Worm (Caenorhabditis elegans) whole organism, L1 larva: Measurements from ENCODE around the gene blos-2.

Source experiments
- C04F5.9 ChIP-seq: sonication (generic microtip); optimal IDR thresholded peaks from 2 replicates; lab custom pipeline; 2016; ENCODE audit warnings: missing genetic modification characterization, missing compliant biosample characterization
- C16A3.4 ChIP-seq: fragments of 150-350 bp; optimal IDR thresholded peaks from 2 replicates; lab custom pipeline; 2014; ENCODE audit warnings: missing biosample characterization, missing genetic modification characterization
- Y116A8C.19 ChIP-seq: sonication (generic microtip); optimal IDR thresholded peaks from 2 replicates; lab custom pipeline; 2016; ENCODE audit warnings: missing compliant biosample characterization, missing genetic modification characterization, borderline replicate concordance
- aha-1 ChIP-seq: fragments of 150-350 bp; optimal IDR thresholded peaks from 2 replicates; lab custom pipeline; 2014; ENCODE audit warnings: missing biosample characterization, missing genetic modification characterization
- aly-2 ChIP-seq: fragments of 150-350 bp; optimal IDR thresholded peaks from 2 replicates; lab custom pipeline; 2014; ENCODE audit warnings: missing biosample characterization, missing genetic modification characterization
- ceh-82 ChIP-seq, 3 experiments: fragments of 150-350 bp in 1 of 3; sonication (generic microtip) in 2 of 3; optimal IDR thresholded peaks; 2 replicates each; lab custom pipeline; 2014 to 2017; ENCODE audit warnings: missing biosample characterization in 3 of 3, missing genetic modification characterization in 3 of 3
- ceh-90 ChIP-seq: sonication (generic microtip); optimal IDR thresholded peaks from 2 replicates; lab custom pipeline; 2016; ENCODE audit warnings: missing genetic modification characterization, missing compliant biosample characterization
- ces-1 ChIP-seq: fragments of 150-350 bp; optimal IDR thresholded peaks from 2 replicates; lab custom pipeline; 2014; ENCODE audit warnings: missing biosample characterization, missing genetic modification reagents, missing genetic modification characterization
- dpl-1 ChIP-seq, 3 experiments: fragments of 150-350 bp in 2 of 3; sonication (generic microtip) in 1 of 3; optimal IDR thresholded peaks; 2 replicates each; lab custom pipeline; 2014 to 2017; ENCODE audit warnings: missing biosample characterization in 3 of 3, missing genetic modification characterization in 3 of 3, missing genetic modification reagents in 3 of 3
- efl-1 ChIP-seq, 4 experiments: fragments of 150-350 bp; optimal IDR thresholded peaks in 3 of 4; peaks in 1 of 4; 1 replicate in 1 of 4; 2 replicates in 3 of 4; lab custom pipeline; 2014; ENCODE audit warnings: missing biosample characterization in 2 of 4, missing genetic modification characterization in 2 of 4, missing genetic modification reagents in 2 of 4
- egl-13 ChIP-seq: sonication (generic microtip); optimal IDR thresholded peaks from 2 replicates; lab custom pipeline; 2016; ENCODE audit warnings: missing genotype, missing genetic modification reagents, missing genetic modification characterization, missing compliant biosample characterization
- elt-3 ChIP-seq, 6 experiments: fragments of 150-350 bp in 1 of 6; sonication (generic microtip); optimal IDR thresholded peaks; 2 replicates each; lab custom pipeline; 2017 to 2018; ENCODE audit warnings: missing biosample characterization in 6 of 6, missing genetic modification characterization in 6 of 6, inconsistent platforms in 1 of 6
- ets-5 ChIP-seq: fragments of 200-800 bp; sonication (Bioruptor generic); IDR thresholded peaks from 2 replicates; pipeline ENCODE4 v1.3.6; 2022; ENCODE audit warnings: missing genetic modification characterization, missing compliant biosample characterization
- fkh-8 ChIP-seq: sonication (generic microtip); optimal IDR thresholded peaks from 2 replicates; lab custom pipeline; 2016; ENCODE audit warnings: mild to moderate bottlenecking, missing genetic modification characterization, missing compliant biosample characterization
- grh-1 ChIP-seq: fragments of 200-800 bp; sonication (Bioruptor generic); IDR thresholded peaks from 2 replicates; pipeline ENCODE4 v1.3.6; 2022; ENCODE audit warnings: missing genetic modification reagents, missing genetic modification characterization, missing compliant biosample characterization
- irx-1 ChIP-seq: sonication (generic microtip); optimal IDR thresholded peaks from 2 replicates; lab custom pipeline; 2016; ENCODE audit warnings: missing genetic modification characterization, missing compliant biosample characterization
- isw-1 ChIP-seq: fragments of 200-800 bp; sonication (Bioruptor generic); IDR thresholded peaks from 2 replicates; pipeline ENCODE4 v1.3.6; 2022; ENCODE audit warnings: missing genetic modification characterization, missing compliant biosample characterization
- jun-1 ChIP-seq: fragments of 150-350 bp; optimal IDR thresholded peaks from 2 replicates; lab custom pipeline; 2014; ENCODE audit warnings: missing biosample characterization, missing genetic modification reagents, missing genetic modification characterization
- lin-14 ChIP-seq: fragments of 200-800 bp; sonication (Bioruptor generic); optimal IDR thresholded peaks from 2 replicates; lab custom pipeline; 2018; ENCODE audit warnings: mild to moderate bottlenecking, missing genetic modification characterization, moderate library complexity, missing compliant biosample characterization
- lin-35 ChIP-seq, 2 experiments: fragments of 150-350 bp; optimal IDR thresholded peaks; 2 replicates each; lab custom pipeline; 2014; ENCODE audit warnings: missing biosample characterization in 2 of 2, missing genetic modification characterization in 2 of 2, missing genetic modification reagents in 2 of 2
- lsy-2 ChIP-seq, 2 experiments: fragments of 150-350 bp; optimal IDR thresholded peaks; 2 replicates each; lab custom pipeline; 2014; ENCODE audit warnings: missing biosample characterization in 2 of 2, missing genetic modification characterization in 2 of 2
- mab-9 ChIP-seq: fragments of 200-800 bp; sonication (Bioruptor generic); IDR thresholded peaks from 2 replicates; pipeline ENCODE4 v1.3.6; 2022; ENCODE audit warnings: missing genetic modification reagents, missing genetic modification characterization, missing compliant biosample characterization
- nhr-11 ChIP-seq: fragments of 150-350 bp; optimal IDR thresholded peaks from 2 replicates; lab custom pipeline; 2014; ENCODE audit warnings: missing biosample characterization, missing genetic modification characterization
- nhr-19 ChIP-seq: fragments of 200-800 bp; sonication (Bioruptor generic); conservative IDR thresholded peaks from 2 replicates; pipeline ENCODE4 v1.3.6; 2022; ENCODE audit warnings: missing genetic modification characterization, missing compliant biosample characterization
- nhr-20 ChIP-seq: sonication (generic microtip); optimal IDR thresholded peaks from 2 replicates; lab custom pipeline; 2016; ENCODE audit warnings: mild to moderate bottlenecking, missing genetic modification characterization, missing compliant biosample characterization
- nhr-28 ChIP-seq: fragments of 150-350 bp; optimal IDR thresholded peaks from 2 replicates; lab custom pipeline; 2014; ENCODE audit warnings: missing biosample characterization, missing genetic modification characterization
- nhr-47 ChIP-seq: sonication (generic microtip); optimal IDR thresholded peaks from 2 replicates; lab custom pipeline; 2016; ENCODE audit warnings: mild to moderate bottlenecking, missing genetic modification characterization, moderate library complexity, missing compliant biosample characterization
- nhr-71 ChIP-seq: sonication (generic microtip); optimal IDR thresholded peaks from 2 replicates; lab custom pipeline; 2016; ENCODE audit warnings: mild to moderate bottlenecking, missing genetic modification characterization, moderate library complexity, missing compliant biosample characterization
- nhr-76 ChIP-seq: sonication (generic microtip); optimal IDR thresholded peaks from 2 replicates; lab custom pipeline; 2017; ENCODE audit warnings: missing biosample characterization, missing genetic modification characterization
- nhr-84 ChIP-seq: sonication (generic microtip); optimal IDR thresholded peaks from 2 replicates; lab custom pipeline; 2017; ENCODE audit warnings: missing biosample characterization, missing genetic modification characterization
- nhr-90 ChIP-seq: sonication (generic microtip); optimal IDR thresholded peaks from 2 replicates; lab custom pipeline; 2016; ENCODE audit warnings: mild to moderate bottlenecking, missing genetic modification characterization, missing compliant biosample characterization; ENCODE audit not compliant: poor library complexity
- snpc-4 ChIP-seq: fragments of 150-350 bp; optimal IDR thresholded peaks from 2 replicates; lab custom pipeline; 2014; ENCODE audit warnings: missing biosample characterization, missing genetic modification characterization
- snu-23 ChIP-seq: sonication (generic microtip); optimal IDR thresholded peaks from 2 replicates; lab custom pipeline; 2016; ENCODE audit warnings: missing genetic modification characterization, missing compliant biosample characterization
- sox-4 ChIP-seq: sonication (generic microtip); optimal IDR thresholded peaks from 2 replicates; lab custom pipeline; 2016; ENCODE audit warnings: missing genetic modification characterization, missing compliant biosample characterization
- sptf-1 ChIP-seq: fragments of 150-350 bp; optimal IDR thresholded peaks from 2 replicates; lab custom pipeline; 2014; ENCODE audit warnings: missing biosample characterization, missing genetic modification characterization
- sup-37 ChIP-seq: fragments of 200-800 bp; sonication (Bioruptor generic); optimal IDR thresholded peaks from 2 replicates; lab custom pipeline; 2018; ENCODE audit warnings: mild to moderate bottlenecking, missing genetic modification characterization, missing compliant biosample characterization
- swsn-7 ChIP-seq: sonication (generic microtip); optimal IDR thresholded peaks from 2 replicates; lab custom pipeline; 2016; ENCODE audit warnings: missing genetic modification characterization, missing compliant biosample characterization
- tbx-2 ChIP-seq: sonication (generic microtip); optimal IDR thresholded peaks from 2 replicates; lab custom pipeline; 2016; ENCODE audit warnings: missing genetic modification characterization, missing compliant biosample characterization
- unc-30 ChIP-seq: sonication (generic microtip); optimal IDR thresholded peaks from 2 replicates; lab custom pipeline; 2017; ENCODE audit warnings: missing biosample characterization, missing genetic modification characterization
- unc-62 ChIP-seq: fragments of 150-350 bp; optimal IDR thresholded peaks from 2 replicates; lab custom pipeline; 2014; ENCODE audit warnings: missing biosample characterization, missing genetic modification reagents, missing genetic modification characterization
- unc-86 ChIP-seq: sonication (generic microtip); optimal IDR thresholded peaks from 2 replicates; lab custom pipeline; 2016; ENCODE audit warnings: missing genetic modification characterization, missing compliant biosample characterization
- vab-15 ChIP-seq: sonication (generic microtip); optimal IDR thresholded peaks from 2 replicates; lab custom pipeline; 2017; ENCODE audit warnings: missing genotype, mild to moderate bottlenecking, missing genetic modification characterization, missing compliant biosample characterization
- xbp-1 ChIP-seq: sonication (generic microtip); optimal IDR thresholded peaks from 2 replicates; lab custom pipeline; 2016; ENCODE audit warnings: missing genetic modification characterization, missing compliant biosample characterization
- ztf-11 ChIP-seq, 2 experiments: sonication (generic microtip); optimal IDR thresholded peaks; 2 replicates each; lab custom pipeline; 2016 to 2017; ENCODE audit warnings: missing genetic modification characterization in 2 of 2, missing biosample characterization in 1 of 2, missing compliant biosample characterization in 1 of 2

Gene blos-2

DNA sequence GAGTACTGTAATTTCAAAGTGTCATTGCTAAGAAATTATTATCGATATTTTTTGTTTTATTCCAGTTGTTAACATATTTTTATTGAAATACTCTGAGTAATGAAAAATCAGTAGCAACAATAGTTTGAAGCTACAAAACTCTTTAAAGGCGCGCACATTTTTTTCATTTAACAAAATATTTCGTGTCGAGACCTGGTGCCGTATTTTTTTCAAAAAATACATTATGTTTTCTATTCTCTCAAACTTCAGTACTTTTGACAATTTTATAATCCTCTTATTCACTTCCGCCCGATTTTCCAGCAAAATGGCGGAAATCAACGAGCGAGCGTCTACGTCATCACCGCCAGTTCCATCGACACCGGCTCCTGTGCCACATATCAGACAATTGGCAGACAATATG, at the start of gene blos-2:
Gene blos-2 (plus strand): TSS at position 301 of the 400 bp plus-strand sequence.
- TF ChIP-seq nhr-19 (GFP tag; lab: Robert Waterston, UW): 0 out of 2 replicates have a peak, but pooled peaks have one; percentile 5
- no peak for TF ChIP-seq snpc-4 (tag; lab: Kevin White, UChicago)
- TF ChIP-seq fkh-8 (tag; lab: Kevin White, UChicago): no peak
- TF ChIP-seq lin-14: no peak
- no peak for TF ChIP-seq nhr-20 (tag; lab: Kevin White, UChicago)
- TF ChIP-seq sptf-1 (tag; lab: Kevin White, UChicago): no peak
- TF ChIP-seq efl-1 (optimal IDR thresholded peaks at IDR 0.05; lab: Kevin White, UChicago): no peak
- no peak for TF ChIP-seq efl-1 (GFP tag; optimal IDR thresholded peaks at IDR 0.05 in 1 of 2; lab: Kevin White, UChicago)

DNA sequence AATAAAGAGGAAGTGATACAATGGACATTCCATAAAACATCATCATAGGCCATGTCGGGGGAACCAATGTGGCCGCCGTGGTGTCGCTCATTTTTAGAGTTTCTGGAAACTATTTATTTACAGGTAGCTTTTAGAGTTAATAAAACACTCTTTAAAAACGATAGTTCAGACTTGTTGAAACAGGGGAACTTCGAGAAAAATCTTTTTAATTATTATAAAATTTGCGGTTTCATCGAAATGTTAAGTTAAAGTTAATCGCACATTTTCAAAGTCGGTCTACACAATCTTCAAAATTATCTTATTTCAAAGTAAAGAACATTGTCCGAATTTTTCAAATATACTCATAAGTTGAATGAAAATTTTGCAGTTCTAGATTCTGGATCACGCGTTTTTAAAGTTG, 49.7 kb upstream of the blos-2 start, which contains the start of gene ops-1:
Gene ops-1 (minus strand): TSS at position 101 of the 400 bp plus-strand sequence.
- TF ChIP-seq nhr-20 (tag; lab: Kevin White, UChicago): no peak

DNA sequence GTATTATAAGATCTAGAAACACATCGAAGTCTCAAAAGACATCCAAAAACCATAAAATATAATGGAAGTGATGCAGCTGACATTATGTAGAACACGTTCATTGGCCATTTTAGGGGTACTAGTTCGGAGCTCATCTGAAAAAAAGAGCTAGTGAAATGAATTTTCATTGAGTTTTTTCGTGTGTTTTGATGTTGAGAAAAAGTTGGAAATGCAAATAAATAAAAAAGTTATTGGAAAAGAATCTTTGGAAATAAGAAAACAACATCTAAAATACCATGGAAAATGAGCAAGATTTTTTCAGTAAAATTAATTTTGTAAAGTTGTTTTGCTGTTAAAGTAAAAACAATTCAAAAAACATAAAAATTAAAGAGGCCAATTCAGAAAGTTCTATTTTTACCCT, 43.3 kb upstream of the blos-2 start, which contains the start of gene srv-24:
Gene srv-24 (minus strand): TSS at position 101 of the 400 bp plus-strand sequence.
- TF ChIP-seq jun-1 (tag; lab: Kevin White, UChicago) (no peak), mab-9 (GFP tag; lab: Robert Waterston, UW) (no peak), lin-35 (GFP tag; optimal IDR thresholded peaks at IDR 0.05; lab: Kevin White, UChicago) (no peak), unc-30 (tag; lab: Kevin White, UChicago) (no peak), Y116A8C.19 (tag; lab: Kevin White, UChicago) (no peak), tbx-2 (tag; lab: Kevin White, UChicago) (no peak), aly-2 (tag; lab: Kevin White, UChicago) (no peak), sptf-1 (tag; lab: Kevin White, UChicago) (no peak), nhr-84 (no peak), lsy-2 (tag; optimal IDR thresholded peaks at IDR 0.05; lab: Kevin White, UChicago) (no peak), aha-1 (no peak)

- TF ChIP-seq sup-37 (GFP tag; lab: Kevin White, UChicago) (no peak), ceh-82 (tag; optimal IDR thresholded peaks at IDR 0.05; lab: Kevin White, UChicago) (peak in 1 of 3 experiments; percentile 44), unc-86 (tag; lab: Kevin White, UChicago) (peak; percentile 23), C04F5.9 (tag; lab: Kevin White, UChicago) (no peak), grh-1 (GFP tag; lab: Robert Waterston, UW) (0 out of 2 replicates have a peak, but pooled peaks have one; percentile 31), efl-1 (optimal IDR thresholded peaks at IDR 0.05; lab: Kevin White, UChicago) (peak in 1 of 2 experiments; percentile 23), efl-1 (GFP tag; optimal IDR thresholded peaks at IDR 0.05 in 1 of 2; lab: Kevin White, UChicago) (no peak), snu-23 (GFP tag; lab: Kevin White, UChicago) (no peak), nhr-11 (tag; lab: Kevin White, UChicago) (no peak), nhr-47 (tag; lab: Kevin White, UChicago) (peak; percentile 23), nhr-90 (tag; lab: Kevin White, UChicago) (no peak), swsn-7 (peak; percentile 40), vab-15 (tag; lab: Kevin White, UChicago) (no peak), ces-1 (no peak), ceh-90 (tag; lab: Kevin White, UChicago) (no peak), dpl-1 (GFP tag; optimal IDR thresholded peaks at IDR 0.05; lab: Kevin White, UChicago) (peak in 1 of 3 experiments; percentile 13), nhr-76 (tag; lab: Kevin White, UChicago) (no peak), C16A3.4 (tag; lab: Kevin White, UChicago) (peak; percentile 4), unc-62 (GFP tag; lab: Kevin White, UChicago) (no peak), tbx-2 (tag; lab: Kevin White, UChicago) (no peak), lsy-2 (tag; optimal IDR thresholded peaks at IDR 0.05; lab: Kevin White, UChicago) (no peak), irx-1 (tag; lab: Kevin White, UChicago) (no peak), ztf-11 (tag; optimal IDR thresholded peaks at IDR 0.05; lab: Kevin White, UChicago) (peak in 1 of 2 experiments; percentile 4), egl-13 (no peak), aha-1 (no peak), elt-3 (tag; optimal IDR thresholded peaks at IDR 0.05; lab: Kevin White, UChicago) (no peak), nhr-20 (tag; lab: Kevin White, UChicago) (no peak), nhr-71 (tag; lab: Kevin White, UChicago) (peak; percentile 17), sox-4 (tag; lab: Kevin White, UChicago) (no peak), ets-5 (no peak), xbp-1 (tag; lab: Kevin White, UChicago) (no peak), nhr-28 (tag; lab: Kevin White, UChicago) (no peak), isw-1 (GFP tag; lab: Robert Waterston, UW) (no peak)
These were observed 39.9 kb upstream of the blos-2 start, which contains the start of gene hil-2 for ce11 chrIV:6294081-6294480. TSS of gene hil-2 (plus strand) at chrIV:6294240.
